Fruit fly (Drosophila melanogaster) whole organism, embryonic: ENCODE results near the gene CG42299.

Experiments used
- Blimp-1 ChIP-seq: fragments of 200-800 bp; sonication (Bioruptor generic); optimal IDR thresholded peaks from 3 replicates; lab custom pipeline; 2018; ENCODE audit warnings: missing biosample characterization, missing genetic modification characterization, mild to moderate bottlenecking, moderate library complexity, missing genetic modification reagents
- CG12104 ChIP-seq: fragments of 200-800 bp; sonication (Bioruptor generic); optimal IDR thresholded peaks from 3 replicates; lab custom pipeline; 2016; ENCODE audit warnings: missing biosample characterization, missing genetic modification characterization
- CG12769 ChIP-seq: fragments of 200-800 bp; sonication (Bioruptor generic); optimal IDR thresholded peaks from 2 replicates; lab custom pipeline; 2019; ENCODE audit warnings: missing biosample characterization, mild to moderate bottlenecking, missing genetic modification characterization, moderate library complexity
- CG12942 ChIP-seq: fragments of 200-800 bp; sonication (Bioruptor generic); optimal IDR thresholded peaks from 3 replicates; lab custom pipeline; 2016; ENCODE audit warnings: missing biosample characterization, missing genetic modification characterization
- CG13424 ChIP-seq: fragments of 200-800 bp; sonication (Bioruptor generic); optimal IDR thresholded peaks from 2 replicates; lab custom pipeline; 2019; ENCODE audit warnings: missing biosample characterization, mild to moderate bottlenecking, missing genetic modification characterization, moderate library complexity
- CG13775 ChIP-seq: fragments of 200-800 bp; sonication (Bioruptor generic); optimal IDR thresholded peaks from 3 replicates; lab custom pipeline; 2017; ENCODE audit warnings: missing biosample characterization, mild to moderate bottlenecking, missing genetic modification characterization
- CG16779 ChIP-seq: fragments of 200-800 bp; sonication (Bioruptor generic); IDR thresholded peaks from 2 replicates; pipeline ENCODE4 v1.3.6; 2022; ENCODE audit warnings: missing biosample characterization, missing genetic modification characterization
- CG17829 ChIP-seq: fragments of 200-800 bp; optimal IDR thresholded peaks from 2 replicates; lab custom pipeline; 2019; ENCODE audit warnings: missing biosample characterization, mild to moderate bottlenecking, missing genetic modification characterization, moderate library complexity
- CG30403 ChIP-seq: fragments of 200-800 bp; sonication (Bioruptor generic); optimal IDR thresholded peaks from 3 replicates; lab custom pipeline; 2016; ENCODE audit warnings: missing biosample characterization, missing genetic modification characterization
- CG32532 ChIP-seq: fragments of 200-800 bp; sonication (Bioruptor generic); IDR thresholded peaks from 2 replicates; pipeline ENCODE4 v1.3.6; 2022; ENCODE audit warnings: missing biosample characterization, missing genetic modification characterization
- CG3407 ChIP-seq: fragments of 200-800 bp; sonication (Bioruptor generic); optimal IDR thresholded peaks from 2 replicates; lab custom pipeline; 2018; ENCODE audit warnings: missing biosample characterization, mild to moderate bottlenecking, missing genetic modification characterization
- CG4424 ChIP-seq: fragments of 200-800 bp; sonication (Bioruptor generic); optimal IDR thresholded peaks from 3 replicates; lab custom pipeline; 2016; ENCODE audit warnings: missing biosample characterization, missing genetic modification characterization
- CG5953 ChIP-seq: fragments of 200-800 bp; sonication (Bioruptor generic); IDR thresholded peaks from 2 replicates; pipeline ENCODE4 v1.3.6; 2022; ENCODE audit warnings: missing biosample characterization, missing genetic modification characterization
- CG8388 ChIP-seq: fragments of 200-800 bp; sonication (Bioruptor generic); optimal IDR thresholded peaks from 2 replicates; lab custom pipeline; 2019; ENCODE audit warnings: missing biosample characterization, mild to moderate bottlenecking, missing genetic modification characterization, moderate library complexity
- CG9817 ChIP-seq: fragments of 200-800 bp; sonication (Bioruptor generic); optimal IDR thresholded peaks from 2 replicates; lab custom pipeline; 2018; ENCODE audit warnings: missing biosample characterization, mild to moderate bottlenecking, missing genetic modification characterization, moderate library complexity
- Dip2 ChIP-seq: fragments of 200-800 bp; sonication (Bioruptor generic); IDR thresholded peaks from 2 replicates; pipeline ENCODE4 v1.3.6; 2022; ENCODE audit warnings: missing biosample characterization, missing genetic modification characterization
- Dp ChIP-seq: fragments of 200-800 bp; sonication (Bioruptor generic); optimal IDR thresholded peaks from 2 replicates; lab custom pipeline; 2018; ENCODE audit warnings: missing biosample characterization, mild to moderate bottlenecking, missing genetic modification characterization, moderate library complexity
- Drgx ChIP-seq: fragments of 200-800 bp; sonication (Bioruptor generic); IDR thresholded peaks from 2 replicates; pipeline ENCODE4 v1.3.6; 2022; ENCODE audit warnings: missing biosample characterization, missing genetic modification characterization
- H2.0 ChIP-seq: fragments of 200-800 bp; sonication (Bioruptor generic); IDR thresholded peaks from 2 replicates; pipeline ENCODE4 v1.3.6; 2022; ENCODE audit warnings: missing biosample characterization, missing genetic modification characterization
- HHEX ChIP-seq: fragments of 200-800 bp; sonication (Bioruptor generic); optimal IDR thresholded peaks from 3 replicates; lab custom pipeline; 2017; ENCODE audit warnings: missing biosample characterization, mild to moderate bottlenecking, missing genetic modification characterization, missing genetic modification reagents
- HLHmδ ChIP-seq: fragments of 200-800 bp; sonication (Bioruptor generic); optimal IDR thresholded peaks from 2 replicates; lab custom pipeline; 2018; ENCODE audit warnings: missing biosample characterization, mild to moderate bottlenecking, missing genetic modification characterization, moderate library complexity
- Hmr ChIP-seq: fragments of 200-800 bp; sonication (Bioruptor generic); optimal IDR thresholded peaks from 3 replicates; lab custom pipeline; 2017; ENCODE audit warnings: mild to moderate bottlenecking, missing biosample characterization, missing genetic modification reagents, missing genetic modification characterization
- Hsf ChIP-seq: fragments of 200-800 bp; sonication (Bioruptor generic); optimal IDR thresholded peaks from 3 replicates; lab custom pipeline; 2016; ENCODE audit warnings: missing biosample characterization, missing genetic modification characterization
- Meics ChIP-seq: fragments of 200-800 bp; sonication (Bioruptor generic); optimal IDR thresholded peaks from 2 replicates; lab custom pipeline; 2017; ENCODE audit warnings: missing biosample characterization, mild to moderate bottlenecking, missing genetic modification characterization
- NC2β ChIP-seq: fragments of 200-800 bp; sonication (Bioruptor generic); optimal IDR thresholded peaks from 2 replicates; lab custom pipeline; 2016; ENCODE audit warnings: missing biosample characterization, missing genetic modification characterization
- Neu2 ChIP-seq: fragments of 200-800 bp; sonication (Bioruptor generic); optimal IDR thresholded peaks from 3 replicates; lab custom pipeline; 2016; ENCODE audit warnings: missing biosample characterization, missing genetic modification characterization, borderline replicate concordance
- Trl ChIP-seq, 3 experiments: fragments of >200 bp in 2 of 3; fragments of 200-800 bp in 1 of 3; sonication (Bioruptor generic) in 1 of 3; optimal IDR thresholded peaks; 2 replicates in 1 of 3; 3 replicates in 2 of 3; lab custom pipeline; 2016 to 2017; ENCODE audit warnings: missing biosample characterization in 1 of 3, missing genetic modification characterization in 1 of 3
- ara ChIP-seq: fragments of 200-800 bp; sonication (Bioruptor generic); IDR thresholded peaks from 2 replicates; pipeline ENCODE4 v1.3.6; 2022; ENCODE audit warnings: missing biosample characterization, missing genetic modification characterization
- ase ChIP-seq: fragments of 200-800 bp; sonication (Bioruptor generic); IDR thresholded peaks from 3 replicates; pipeline ENCODE4 v1.3.6; 2022; ENCODE audit warnings: missing biosample characterization, missing genetic modification characterization
- caup ChIP-seq: fragments of 200-800 bp; sonication (Bioruptor generic); optimal IDR thresholded peaks from 3 replicates; lab custom pipeline; 2017; ENCODE audit warnings: missing biosample characterization, mild to moderate bottlenecking, missing genetic modification characterization, moderate library complexity; ENCODE audit not compliant: severe bottlenecking
- crol ChIP-seq: fragments of 200-800 bp; sonication (Bioruptor generic); IDR thresholded peaks from 2 replicates; pipeline ENCODE4 v1.3.6; 2022; ENCODE audit warnings: missing biosample characterization, missing genetic modification characterization
- cwo ChIP-seq: fragments of 200-800 bp; sonication (Bioruptor generic); optimal IDR thresholded peaks from 3 replicates; lab custom pipeline; 2017; ENCODE audit warnings: missing biosample characterization, missing genetic modification characterization, mild to moderate bottlenecking, moderate library complexity, missing genetic modification reagents
- dysf ChIP-seq: fragments of 200-800 bp; sonication (Bioruptor generic); IDR thresholded peaks from 3 replicates; pipeline ENCODE4 v1.3.6; 2022; ENCODE audit warnings: missing biosample characterization, missing genetic modification characterization
- fd96Cb ChIP-seq: fragments of 200-800 bp; sonication (Bioruptor generic); optimal IDR thresholded peaks from 2 replicates; lab custom pipeline; 2018; ENCODE audit warnings: missing biosample characterization, mild to moderate bottlenecking, missing genetic modification characterization, moderate library complexity
- gem ChIP-seq: fragments of 200-800 bp; sonication (Bioruptor generic); optimal IDR thresholded peaks from 2 replicates; lab custom pipeline; 2019; ENCODE audit warnings: missing biosample characterization, mild to moderate bottlenecking, missing genetic modification characterization, moderate library complexity
- gsb-n ChIP-seq: fragments of 200-800 bp; sonication (Bioruptor generic); optimal IDR thresholded peaks from 3 replicates; lab custom pipeline; 2018; ENCODE audit warnings: missing biosample characterization, mild to moderate bottlenecking, missing genetic modification characterization
- maf-S ChIP-seq: fragments of 200-800 bp; sonication (Bioruptor generic); optimal IDR thresholded peaks from 2 replicates; lab custom pipeline; 2016; ENCODE audit warnings: missing biosample characterization, missing genetic modification characterization
- mam ChIP-seq: fragments of 200-800 bp; sonication (Bioruptor generic); optimal IDR thresholded peaks from 3 replicates; lab custom pipeline; 2016; ENCODE audit warnings: missing biosample characterization, missing genetic modification characterization
- nom ChIP-seq: fragments of 200-800 bp; sonication (Bioruptor generic); optimal IDR thresholded peaks from 2 replicates; lab custom pipeline; 2017; ENCODE audit warnings: missing biosample characterization, missing genetic modification characterization, mild to moderate bottlenecking, moderate library complexity, missing genetic modification reagents
- prd ChIP-seq, 3 experiments: fragments of >200 bp in 2 of 3; fragments of 200-800 bp in 1 of 3; sonication (Bioruptor generic) in 1 of 3; optimal IDR thresholded peaks in 2 of 3; IDR thresholded peaks in 1 of 3; 2 replicates in 2 of 3; 3 replicates in 1 of 3; pipeline versions ENCODE4 v1.3.6 to Lab custom; 2017 to 2022; ENCODE audit warnings: missing biosample characterization in 1 of 3, missing genetic modification characterization in 1 of 3
- ranshi ChIP-seq: fragments of 200-800 bp; sonication (Bioruptor generic); IDR thresholded peaks from 2 replicates; pipeline ENCODE4 v1.3.6; 2022; ENCODE audit warnings: missing biosample characterization, missing genetic modification characterization
- run ChIP-seq: fragments of 200-800 bp; sonication (Bioruptor generic); optimal IDR thresholded peaks from 3 replicates; lab custom pipeline; 2018; ENCODE audit warnings: missing biosample characterization, mild to moderate bottlenecking, missing genetic modification characterization
- slp2 ChIP-seq: fragments of 200-800 bp; sonication (Bioruptor generic); optimal IDR thresholded peaks from 2 replicates; lab custom pipeline; 2016; ENCODE audit warnings: missing biosample characterization, missing genetic modification characterization
- stwl ChIP-seq: fragments of 200-800 bp; sonication (Bioruptor generic); optimal IDR thresholded peaks from 3 replicates; lab custom pipeline; 2018; ENCODE audit warnings: missing biosample characterization, mild to moderate bottlenecking, missing genetic modification characterization, moderate library complexity
- tgo ChIP-seq: fragments of 200-800 bp; sonication (Bioruptor generic); IDR thresholded peaks from 3 replicates; pipeline ENCODE4 v1.3.6; 2022; ENCODE audit warnings: missing biosample characterization, missing genetic modification characterization
- tio ChIP-seq: fragments of 200-800 bp; sonication (Bioruptor generic); optimal IDR thresholded peaks from 2 replicates; lab custom pipeline; 2017; ENCODE audit warnings: missing biosample characterization, missing genetic modification characterization, inconsistent platforms
- trem ChIP-seq: fragments of 200-800 bp; optimal IDR thresholded peaks from 3 replicates; lab custom pipeline; 2019; ENCODE audit warnings: missing biosample characterization, mild to moderate bottlenecking, missing genetic modification characterization, moderate library complexity
- ttk ChIP-seq: fragments of 200-800 bp; sonication (Bioruptor generic); IDR thresholded peaks from 2 replicates; pipeline ENCODE4 v2.1.2; 2022; ENCODE audit warnings: missing biosample characterization, missing genetic modification characterization
- vvl ChIP-seq: fragments of 200-800 bp; sonication (Bioruptor generic); IDR thresholded peaks from 2 replicates; pipeline ENCODE4 v1.3.6; 2022; ENCODE audit warnings: missing biosample characterization, missing genetic modification characterization

Gene CG42299

DNA sequence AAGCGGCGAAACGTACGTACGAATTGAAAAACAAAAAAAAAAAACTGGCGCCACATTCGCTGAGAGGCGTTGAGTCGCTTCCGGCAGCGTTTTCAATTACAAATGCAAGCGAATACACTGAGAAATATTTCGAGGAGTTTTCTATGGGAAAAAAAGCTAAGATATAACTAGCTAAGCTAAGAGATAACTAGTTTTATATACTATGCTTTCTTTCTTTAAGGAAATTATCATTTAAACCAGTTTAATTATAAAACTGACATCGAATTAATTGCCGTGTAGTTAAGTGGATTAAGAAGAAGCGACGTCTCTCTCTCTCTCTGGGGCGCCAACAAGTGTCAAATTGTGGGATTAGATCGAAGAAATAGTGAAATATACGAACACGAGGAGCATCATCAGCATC is 39.9 kb upstream of the CG42299 start (continued):
- peak; percentile 46 for TF ChIP-seq Meics (GFP tag; lab: Kevin White, UChicago)
- peak; percentile 51 for TF ChIP-seq ttk (GFP tag; lab: Robert Waterston, UW)
- no peak for TF ChIP-seq Dp (GFP tag; lab: Kevin White, UChicago)
- peak; percentile 57 for TF ChIP-seq CG8388
- TF ChIP-seq CG12942 (GFP tag; lab: Kevin White, UChicago) = peak; percentile 35
- TF ChIP-seq nom = no peak
- TF ChIP-seq ara = peak; percentile 67
- TF ChIP-seq vvl = peak; percentile 82
- no peak for TF ChIP-seq slp2 (GFP tag; lab: Kevin White, UChicago)
- peak; percentile 75 for TF ChIP-seq Drgx (GFP tag; lab: Robert Waterston, UW)
- peak; percentile 38 for TF ChIP-seq CG12769 (tag; lab: Kevin White, UChicago)
- no peak for TF ChIP-seq prd (optimal IDR thresholded peaks at IDR 0.05; lab: Kevin White, UChicago)
- peak; percentile 72 for TF ChIP-seq prd (GFP tag; IDR thresholded peaks at IDR 0.05; lab: Robert Waterston, UW)
- TF ChIP-seq tio = peak; percentile 17
- peak; percentile 36; the same call in 1 of the 2 replicates for TF ChIP-seq CG5953
- peak; percentile 18 for TF ChIP-seq maf-S (GFP tag; lab: Kevin White, UChicago)
- peak; percentile 39 for TF ChIP-seq gsb-n (tag; lab: Kevin White, UChicago)
- TF ChIP-seq HHEX = peak; percentile 2
- TF ChIP-seq Dip2 (GFP tag; lab: Robert Waterston, UW) = no peak
- TF ChIP-seq Trl (optimal IDR thresholded peaks at IDR 0.05; lab: Kevin White, UChicago) = no peak
- peak; percentile 19 for TF ChIP-seq Trl (GFP tag; optimal IDR thresholded peaks at IDR 0.05; lab: Kevin White, UChicago)
- TF ChIP-seq CG3407 (GFP tag; lab: Kevin White, UChicago) = peak; percentile 27
- TF ChIP-seq crol = 0 out of 2 replicates have a peak, but pooled peaks have one; percentile 8
- TF ChIP-seq CG17829 (tag; lab: Kevin White, UChicago) = peak; percentile 74
- TF ChIP-seq CG16779 (GFP tag; lab: Robert Waterston, UW) = no peak
- TF ChIP-seq CG30403 (GFP tag; lab: Kevin White, UChicago) = peak; percentile 60
- TF ChIP-seq NC2β (GFP tag; lab: Kevin White, UChicago) = peak; percentile 20
- TF ChIP-seq Neu2 (GFP tag; lab: Kevin White, UChicago) = no peak
- TF ChIP-seq H2.0 (GFP tag; lab: Robert Waterston, UW) = peak; percentile 54; the same call in 1 of the 2 replicates
- peak; percentile 38 for TF ChIP-seq CG9817 (tag; lab: Kevin White, UChicago)
- peak; percentile 38; the same call in 1 of the 2 replicates for TF ChIP-seq ranshi (GFP tag; lab: Robert Waterston, UW)
- TF ChIP-seq run (tag; lab: Kevin White, UChicago) = peak; percentile 3
- TF ChIP-seq Blimp-1 = peak; percentile 70
- TF ChIP-seq gem (tag; lab: Kevin White, UChicago) = peak; percentile 82
- peak; percentile 68; the same call in 2 of the 3 replicates for TF ChIP-seq dysf
- peak; percentile 43 for TF ChIP-seq CG4424
- TF ChIP-seq ase = peak; percentile 32; the same call in 1 of the 3 replicates
- peak; percentile 71 for TF ChIP-seq fd96Cb (tag; lab: Kevin White, UChicago)
- TF ChIP-seq CG13424 (tag; lab: Kevin White, UChicago) = peak; percentile 64
- peak; percentile 35; the same call in 1 of the 2 replicates for TF ChIP-seq CG32532 (GFP tag; lab: Robert Waterston, UW)
- no peak for TF ChIP-seq HLHmδ (GFP tag; lab: Kevin White, UChicago)
- TF ChIP-seq trem (tag; lab: Kevin White, UChicago) = peak; percentile 31
- TF ChIP-seq tgo (GFP tag; lab: Robert Waterston, UW) = peak; percentile 47; the same call in 2 of the 3 replicates
- no peak for TF ChIP-seq stwl (tag; lab: Kevin White, UChicago)
- TF ChIP-seq CG12104 = peak; percentile 5
- peak; percentile 43 for TF ChIP-seq mam (GFP tag; lab: Kevin White, UChicago)
- peak; percentile 11 for TF ChIP-seq Hmr
- peak; percentile 40 for TF ChIP-seq CG13775 (GFP tag; lab: Kevin White, UChicago)
- no peak for TF ChIP-seq caup (GFP tag; lab: Kevin White, UChicago)
- no peak for TF ChIP-seq cwo (GFP tag; lab: Kevin White, UChicago)
- peak; percentile 49 for TF ChIP-seq Hsf
